Fruit fly (Drosophila melanogaster) whole organism, embryonic: Measurements from ENCODE around the gene BNIP3.

Experiments used
- Atf-2 ChIP-seq: fragments of 200-800 bp; sonication (Bioruptor generic); optimal IDR thresholded peaks from 2 replicates; lab custom pipeline; 2016; ENCODE audit warnings: missing biosample characterization, missing genetic modification characterization
- B-H2 ChIP-seq: fragments of 200-800 bp; sonication (Bioruptor generic); optimal IDR thresholded peaks from 2 replicates; lab custom pipeline; 2018; ENCODE audit warnings: missing biosample characterization, mild to moderate bottlenecking, missing genetic modification characterization
- CG1024 ChIP-seq: fragments of 200-800 bp; sonication (Bioruptor generic); IDR thresholded peaks from 2 replicates; pipeline ENCODE4 v1.3.6; 2022; ENCODE audit warnings: missing biosample characterization, missing genetic modification characterization
- CG10267 ChIP-seq: fragments of 200-800 bp; sonication (Bioruptor generic); optimal IDR thresholded peaks from 2 replicates; lab custom pipeline; 2018; ENCODE audit warnings: missing biosample characterization, mild to moderate bottlenecking, missing genetic modification characterization, moderate library complexity
- CG10274 ChIP-seq: fragments of 200-800 bp; sonication (Bioruptor generic); optimal IDR thresholded peaks from 3 replicates; lab custom pipeline; 2017; ENCODE audit warnings: missing biosample characterization, mild to moderate bottlenecking, missing genetic modification characterization
- CG10431 ChIP-seq: fragments of 200-800 bp; sonication (Bioruptor generic); optimal IDR thresholded peaks from 3 replicates; lab custom pipeline; 2018; ENCODE audit warnings: missing biosample characterization, mild to moderate bottlenecking, missing genetic modification characterization
- CG10462 ChIP-seq: fragments of 200-800 bp; sonication (Bioruptor generic); optimal IDR thresholded peaks from 2 replicates; lab custom pipeline; 2016; ENCODE audit warnings: missing biosample characterization, missing genetic modification characterization
- CG11093 ChIP-seq: fragments of 200-800 bp; sonication (Bioruptor generic); IDR thresholded peaks from 3 replicates; pipeline ENCODE4 v1.3.6; 2022; ENCODE audit warnings: missing biosample characterization, missing genetic modification characterization
- CG11560 ChIP-seq: fragments of 200-800 bp; sonication (Bioruptor generic); IDR thresholded peaks from 3 replicates; pipeline ENCODE4 v1.3.6; 2022; ENCODE audit warnings: missing biosample characterization, missing genetic modification characterization
- CG12104 ChIP-seq: fragments of 200-800 bp; sonication (Bioruptor generic); optimal IDR thresholded peaks from 3 replicates; lab custom pipeline; 2016; ENCODE audit warnings: missing biosample characterization, missing genetic modification characterization
- CG12236 ChIP-seq: fragments of 200-800 bp; sonication (Bioruptor generic); optimal IDR thresholded peaks from 2 replicates; lab custom pipeline; 2016; ENCODE audit warnings: missing biosample characterization, missing genetic modification characterization
- CG14014 ChIP-seq: fragments of 200-800 bp; sonication (Bioruptor generic); IDR thresholded peaks from 2 replicates; pipeline ENCODE4 v1.3.6; 2022; ENCODE audit warnings: missing biosample characterization, missing genetic modification characterization
- CG14860 ChIP-seq: fragments of 200-800 bp; sonication (Bioruptor generic); IDR thresholded peaks from 3 replicates; pipeline ENCODE4 v1.3.6; 2022; ENCODE audit warnings: missing biosample characterization, missing genetic modification characterization; ENCODE audit not compliant: partially characterized antibody
- CG18262 ChIP-seq: fragments of 200-800 bp; optimal IDR thresholded peaks from 3 replicates; lab custom pipeline; 2019; ENCODE audit warnings: missing biosample characterization, mild to moderate bottlenecking, missing genetic modification characterization, moderate library complexity
- CG2712 ChIP-seq: fragments of 200-800 bp; optimal IDR thresholded peaks from 3 replicates; lab custom pipeline; 2019; ENCODE audit warnings: missing biosample characterization, mild to moderate bottlenecking, missing genetic modification characterization, moderate library complexity
- CG32532 ChIP-seq: fragments of 200-800 bp; sonication (Bioruptor generic); IDR thresholded peaks from 2 replicates; pipeline ENCODE4 v1.3.6; 2022; ENCODE audit warnings: missing biosample characterization, missing genetic modification characterization
- CG32767 ChIP-seq: fragments of 200-800 bp; sonication (Bioruptor generic); IDR thresholded peaks from 2 replicates; pipeline ENCODE4 v1.3.6; 2022; ENCODE audit warnings: missing biosample characterization, missing genetic modification characterization
- CG33557 ChIP-seq: fragments of 200-800 bp; sonication (Bioruptor generic); optimal IDR thresholded peaks from 2 replicates; lab custom pipeline; 2019; ENCODE audit warnings: missing biosample characterization, mild to moderate bottlenecking, missing genetic modification characterization, moderate library complexity
- CG3838 ChIP-seq: fragments of 200-800 bp; sonication (Bioruptor generic); optimal IDR thresholded peaks from 3 replicates; lab custom pipeline; 2016; ENCODE audit warnings: missing biosample characterization, missing genetic modification characterization
- CG7271 ChIP-seq: fragments of 200-800 bp; sonication (Bioruptor generic); optimal IDR thresholded peaks from 2 replicates; lab custom pipeline; 2018; ENCODE audit warnings: missing biosample characterization, mild to moderate bottlenecking, missing genetic modification characterization, moderate library complexity
- CG7963 ChIP-seq: fragments of 200-800 bp; sonication (Bioruptor generic); IDR thresholded peaks from 3 replicates; pipeline ENCODE4 v1.3.6; 2022; ENCODE audit warnings: missing biosample characterization, missing genetic modification characterization; ENCODE audit not compliant: partially characterized antibody
- CG8478 ChIP-seq: fragments of >200 bp; optimal IDR thresholded peaks from 2 replicates; lab custom pipeline; 2018
- CG9876 ChIP-seq: fragments of 200-800 bp; sonication (Bioruptor generic); optimal IDR thresholded peaks from 2 replicates; lab custom pipeline; 2016; ENCODE audit warnings: missing biosample characterization, missing genetic modification characterization
- CHES-1-like ChIP-seq: fragments of 200-800 bp; sonication (Bioruptor generic); optimal IDR thresholded peaks from 2 replicates; lab custom pipeline; 2016; ENCODE audit warnings: missing biosample characterization, missing genetic modification characterization
- D19A ChIP-seq: fragments of 200-800 bp; optimal IDR thresholded peaks from 3 replicates; lab custom pipeline; 2019; ENCODE audit warnings: missing biosample characterization, mild to moderate bottlenecking, missing genetic modification characterization, moderate library complexity
- Dad ChIP-seq: fragments of 200-800 bp; sonication (Bioruptor generic); optimal IDR thresholded peaks from 3 replicates; lab custom pipeline; 2016; ENCODE audit warnings: missing biosample characterization, missing genetic modification characterization
- Drgx ChIP-seq: fragments of 200-800 bp; sonication (Bioruptor generic); IDR thresholded peaks from 2 replicates; pipeline ENCODE4 v1.3.6; 2022; ENCODE audit warnings: missing biosample characterization, missing genetic modification characterization
- E2f2 ChIP-seq: fragments of 200-800 bp; sonication (Bioruptor generic); IDR thresholded peaks from 2 replicates; pipeline ENCODE4 v1.3.6; 2022; ENCODE audit warnings: missing biosample characterization, missing genetic modification characterization
- Eip74EF ChIP-seq, 2 experiments: fragments of 200-800 bp in 1 of 2; fragments of >200 bp in 1 of 2; sonication (Bioruptor generic) in 1 of 2; optimal IDR thresholded peaks; 2 replicates each; lab custom pipeline; 2017 to 2019; ENCODE audit warnings: missing biosample characterization in 2 of 2, missing genetic modification characterization in 2 of 2, mild to moderate bottlenecking in 1 of 2, moderate library complexity in 1 of 2
- Hey ChIP-seq: fragments of 200-800 bp; sonication (Bioruptor generic); optimal IDR thresholded peaks from 3 replicates; lab custom pipeline; 2018; ENCODE audit warnings: missing biosample characterization, mild to moderate bottlenecking, missing genetic modification characterization
- Hr78 ChIP-seq, 2 experiments: fragments of 200-800 bp in 1 of 2; fragments of >200 bp in 1 of 2; sonication (Bioruptor generic) in 1 of 2; optimal IDR thresholded peaks; 2 replicates each; lab custom pipeline; 2017 to 2019; ENCODE audit warnings: missing biosample characterization in 2 of 2, missing genetic modification characterization in 2 of 2, mild to moderate bottlenecking in 1 of 2, moderate library complexity in 1 of 2
- Mes4 ChIP-seq: fragments of 200-800 bp; sonication (Bioruptor generic); optimal IDR thresholded peaks from 2 replicates; lab custom pipeline; 2016; ENCODE audit warnings: missing biosample characterization, missing genetic modification characterization
- NC2α ChIP-seq: fragments of 200-800 bp; sonication (Bioruptor generic); optimal IDR thresholded peaks from 2 replicates; lab custom pipeline; 2016; ENCODE audit warnings: missing biosample characterization, missing genetic modification characterization
- Nf-YA ChIP-seq: fragments of 200-800 bp; sonication (Bioruptor generic); IDR thresholded peaks from 2 replicates; pipeline ENCODE4 v1.3.6; 2022; ENCODE audit warnings: missing biosample characterization, missing genetic modification characterization
- Oaz ChIP-seq: fragments of 200-800 bp; sonication (Bioruptor generic); IDR thresholded peaks from 2 replicates; pipeline ENCODE4 v1.3.6; 2022; ENCODE audit warnings: missing biosample characterization, missing genetic modification characterization
- bcd ChIP-seq: fragments of 200-800 bp; sonication (Bioruptor generic); optimal IDR thresholded peaks from 2 replicates; lab custom pipeline; 2017; ENCODE audit warnings: missing biosample characterization, mild to moderate bottlenecking, missing genetic modification characterization
- btn ChIP-seq: fragments of 200-800 bp; sonication (Bioruptor generic); optimal IDR thresholded peaks from 2 replicates; lab custom pipeline; 2016; ENCODE audit warnings: missing biosample characterization, missing genetic modification characterization
- cas ChIP-seq: fragments of 200-800 bp; sonication (Bioruptor generic); IDR thresholded peaks from 2 replicates; pipeline ENCODE4 v1.3.6; 2022; ENCODE audit warnings: missing biosample characterization, missing genetic modification characterization
- hb ChIP-seq: fragments of 200-800 bp; sonication (Bioruptor generic); IDR thresholded peaks from 3 replicates; pipeline ENCODE4 v1.3.6; 2022; ENCODE audit warnings: missing biosample characterization, missing genetic modification characterization; ENCODE audit not compliant: partially characterized antibody
- her ChIP-seq: fragments of 200-800 bp; sonication (Bioruptor generic); optimal IDR thresholded peaks from 2 replicates; lab custom pipeline; 2016; ENCODE audit warnings: missing biosample characterization, missing genetic modification characterization
- hkb ChIP-seq, 2 experiments: fragments of 200-800 bp in 1 of 2; fragments of >200 bp in 1 of 2; sonication (Bioruptor generic) in 1 of 2; IDR thresholded peaks in 1 of 2; optimal IDR thresholded peaks in 1 of 2; 2 replicates each; pipeline versions ENCODE4 v1.3.6 to Lab custom; 2017 to 2022; ENCODE audit warnings: missing biosample characterization in 1 of 2, missing genetic modification characterization in 1 of 2
- klu ChIP-seq: fragments of 200-800 bp; sonication (Bioruptor generic); IDR thresholded peaks from 2 replicates; pipeline ENCODE4 v1.3.6; 2022; ENCODE audit warnings: missing biosample characterization, missing genetic modification characterization
- lilli ChIP-seq: fragments of 200-800 bp; sonication (Bioruptor generic); optimal IDR thresholded peaks from 3 replicates; lab custom pipeline; 2016; ENCODE audit warnings: missing biosample characterization, missing genetic modification characterization
- lmd ChIP-seq: fragments of 200-800 bp; sonication (Bioruptor generic); IDR thresholded peaks from 2 replicates; pipeline ENCODE4 v1.3.6; 2022; ENCODE audit warnings: missing biosample characterization, missing genetic modification characterization
- odd ChIP-seq: fragments of 200-800 bp; sonication (Bioruptor generic); optimal IDR thresholded peaks from 2 replicates; lab custom pipeline; 2017; ENCODE audit warnings: missing biosample characterization, mild to moderate bottlenecking, missing genetic modification characterization
- pho ChIP-seq: fragments of 200-800 bp; sonication (Bioruptor generic); optimal IDR thresholded peaks from 2 replicates; lab custom pipeline; 2016; ENCODE audit warnings: missing biosample characterization, missing genetic modification characterization
- pros ChIP-seq: fragments of 200-800 bp; sonication (Bioruptor generic); optimal IDR thresholded peaks from 3 replicates; lab custom pipeline; 2019; ENCODE audit warnings: missing biosample characterization, mild to moderate bottlenecking, missing genetic modification characterization, moderate library complexity
- sqz ChIP-seq: fragments of 200-800 bp; sonication (Bioruptor generic); optimal IDR thresholded peaks from 3 replicates; lab custom pipeline; 2018; ENCODE audit warnings: missing biosample characterization, mild to moderate bottlenecking, missing genetic modification characterization
- trem ChIP-seq: fragments of 200-800 bp; optimal IDR thresholded peaks from 3 replicates; lab custom pipeline; 2019; ENCODE audit warnings: missing biosample characterization, mild to moderate bottlenecking, missing genetic modification characterization, moderate library complexity
- z ChIP-seq: fragments of 200-800 bp; sonication (Bioruptor generic); IDR thresholded peaks from 3 replicates; pipeline ENCODE4 v1.3.6; 2022; ENCODE audit warnings: missing biosample characterization, missing genetic modification characterization

Gene BNIP3

dm6 chr3L:20526196-20526740 lies 7.1 kb upstream of the BNIP3 start, which contains the start of gene Nubp2 (continued):
- peak; percentile 95 for TF ChIP-seq CG12104
- TF ChIP-seq Eip74EF (GFP tag; optimal IDR thresholded peaks at IDR 0.05; lab: Kevin White, UChicago): peak in 1 of 2 experiments; percentile 83
- peak; percentile 70 for TF ChIP-seq CG1024 (GFP tag; lab: Robert Waterston, UW)
- TF ChIP-seq CG7271 (tag; lab: Kevin White, UChicago): peak; percentile 78
- peak; percentile 88 for TF ChIP-seq Oaz
- TF ChIP-seq sqz (GFP tag; lab: Kevin White, UChicago): peak; percentile 90
- TF ChIP-seq trem (tag; lab: Kevin White, UChicago): peak; percentile 92
- TF ChIP-seq CG9876 (GFP tag; lab: Kevin White, UChicago): peak; percentile 87
- TF ChIP-seq CHES-1-like (GFP tag; lab: Kevin White, UChicago): peak; percentile 94
- peak; percentile 96 for TF ChIP-seq CG18262
- no peak for TF ChIP-seq hkb (optimal IDR thresholded peaks at IDR 0.05; lab: Kevin White, UChicago)
- TF ChIP-seq hkb (GFP tag; IDR thresholded peaks at IDR 0.05; lab: Robert Waterston, UW): peak; percentile 86; the same call in 1 of the 2 replicates
- TF ChIP-seq pho (GFP tag; lab: Kevin White, UChicago): peak; percentile 95
- TF ChIP-seq Hey: peak; percentile 78
- TF ChIP-seq CG7963 (GFP tag; lab: Robert Waterston, UW): no peak
- TF ChIP-seq CG33557 (GFP tag; lab: Kevin White, UChicago): peak; percentile 96
- peak; percentile 72 for TF ChIP-seq E2f2 (GFP tag; lab: Robert Waterston, UW)
- peak; percentile 53 for TF ChIP-seq pros (GFP tag; lab: Kevin White, UChicago)
- peak; percentile 97 for TF ChIP-seq lilli (GFP tag; lab: Kevin White, UChicago)
- TF ChIP-seq lmd: peak; percentile 96
- peak; percentile 92 for TF ChIP-seq Dad (GFP tag; lab: Kevin White, UChicago)
- TF ChIP-seq CG14014 (GFP tag; lab: Robert Waterston, UW): peak; percentile 91
- peak; percentile 82 for TF ChIP-seq CG10431 (GFP tag; lab: Kevin White, UChicago)
- TF ChIP-seq CG12236 (GFP tag; lab: Kevin White, UChicago): peak; percentile 88
- TF ChIP-seq CG8478 (lab: Kevin White, UChicago): no peak
- TF ChIP-seq hb: no peak
- peak; percentile 94 for TF ChIP-seq klu
- TF ChIP-seq CG11093: peak; percentile 92
- TF ChIP-seq btn (GFP tag; lab: Kevin White, UChicago): peak; percentile 51
- peak; percentile 90 for TF ChIP-seq odd (GFP tag; lab: Kevin White, UChicago)
- peak; percentile 96 for TF ChIP-seq B-H2 (GFP tag; lab: Kevin White, UChicago)
- peak; percentile 93 for TF ChIP-seq CG3838
- peak; percentile 83 for TF ChIP-seq Drgx (GFP tag; lab: Robert Waterston, UW)
- TF ChIP-seq CG32767 (GFP tag; lab: Robert Waterston, UW): peak; percentile 92
- peak; percentile 65; the same call in 1 of the 3 replicates for TF ChIP-seq z (GFP tag; lab: Robert Waterston, UW)
- peak; percentile 79 for TF ChIP-seq her (GFP tag; lab: Kevin White, UChicago)
- peak; percentile 78 for TF ChIP-seq Nf-YA (GFP tag; lab: Robert Waterston, UW)
- peak; percentile 94 for TF ChIP-seq CG32532
- peak; percentile 87 for TF ChIP-seq Mes4 (GFP tag; lab: Kevin White, UChicago)
- TF ChIP-seq CG10462 (GFP tag; lab: Kevin White, UChicago): peak; percentile 91
- peak; percentile 81 for TF ChIP-seq cas (GFP tag; lab: Robert Waterston, UW)
- TF ChIP-seq Atf-2 (GFP tag; lab: Kevin White, UChicago): peak; percentile 91
- peak; percentile 82 for TF ChIP-seq CG10274 (GFP tag; lab: Kevin White, UChicago)
- TF ChIP-seq CG14860 (GFP tag; lab: Robert Waterston, UW): no peak
- TF ChIP-seq CG2712 (tag; lab: Kevin White, UChicago): peak; percentile 97
- peak in 1 of 2 experiments; percentile 85 for TF ChIP-seq Hr78 (GFP tag; optimal IDR thresholded peaks at IDR 0.05; lab: Kevin White, UChicago)
- TF ChIP-seq CG11560: peak; percentile 83
- TF ChIP-seq CG10267 (tag; lab: Kevin White, UChicago): peak; percentile 92
- peak; percentile 85 for TF ChIP-seq NC2α (GFP tag; lab: Kevin White, UChicago)
- TF ChIP-seq D19A: peak; percentile 91
- TF ChIP-seq bcd: peak; percentile 96
